Worm (Caenorhabditis elegans) whole organism, late embryonic: ENCODE results near the gene sru-3.
A peak's percentile ranks its signal among the peaks of the same experiment; 100 is the strongest.

Experiments
- C08G9.2 ChIP-seq: sonication (generic microtip); optimal IDR thresholded peaks from 2 replicates; lab custom pipeline; 2016; ENCODE audit warnings: mild to moderate bottlenecking, missing genetic modification characterization, moderate library complexity, missing compliant biosample characterization
- F13H6.1 ChIP-seq: sonication (generic microtip); optimal IDR thresholded peaks from 2 replicates; lab custom pipeline; 2016; ENCODE audit warnings: missing genetic modification characterization, missing compliant biosample characterization
- K09A11.1 ChIP-seq: sonication (generic microtip); optimal IDR thresholded peaks from 2 replicates; lab custom pipeline; 2017; ENCODE audit warnings: antibody characterized with exemption, mild to moderate bottlenecking, missing genetic modification characterization, missing compliant biosample characterization; ENCODE audit not compliant: insufficient read depth
- T23F11.4 ChIP-seq: fragments of 200-800 bp; sonication (Bioruptor generic); optimal IDR thresholded peaks from 2 replicates; lab custom pipeline; 2018; ENCODE audit warnings: mild to moderate bottlenecking, missing genetic modification characterization, missing compliant biosample characterization
- Y22D7AL.16 ChIP-seq: sonication (generic microtip); optimal IDR thresholded peaks from 2 replicates; lab custom pipeline; 2016; ENCODE audit warnings: missing genetic modification characterization, missing compliant biosample characterization
- ahr-1 ChIP-seq: sonication (generic microtip); optimal IDR thresholded peaks from 2 replicates; lab custom pipeline; 2016; ENCODE audit warnings: missing genetic modification characterization, missing compliant biosample characterization
- ceh-18 ChIP-seq: sonication (generic microtip); optimal IDR thresholded peaks from 2 replicates; lab custom pipeline; 2016; ENCODE audit warnings: missing genetic modification characterization, missing compliant biosample characterization
- ceh-2 ChIP-seq: sonication (generic microtip); optimal IDR thresholded peaks from 2 replicates; lab custom pipeline; 2016; ENCODE audit warnings: missing genotype, missing genetic modification characterization, missing compliant biosample characterization
- ceh-34 ChIP-seq: sonication (generic microtip); optimal IDR thresholded peaks from 2 replicates; lab custom pipeline; 2016; ENCODE audit warnings: mild to moderate bottlenecking, missing genetic modification characterization, missing compliant biosample characterization
- ceh-45 ChIP-seq: fragments of 200-800 bp; sonication (Bioruptor generic); IDR thresholded peaks from 2 replicates; pipeline ENCODE4 v1.3.6; 2022; ENCODE audit warnings: missing genetic modification reagents, missing genetic modification characterization, missing compliant biosample characterization
- ceh-48 ChIP-seq: sonication (generic microtip); optimal IDR thresholded peaks from 2 replicates; lab custom pipeline; 2016; ENCODE audit warnings: missing genetic modification characterization, inconsistent platforms, missing compliant biosample characterization
- che-1 ChIP-seq: sonication (generic microtip); optimal IDR thresholded peaks from 2 replicates; lab custom pipeline; 2016; ENCODE audit warnings: mild to moderate bottlenecking, missing genetic modification characterization, missing compliant biosample characterization
- dmd-4 ChIP-seq: sonication (generic microtip); optimal IDR thresholded peaks from 2 replicates; lab custom pipeline; 2016; ENCODE audit warnings: borderline replicate concordance, missing genetic modification characterization, missing compliant biosample characterization
- eyg-1 ChIP-seq: sonication (generic microtip); optimal IDR thresholded peaks from 2 replicates; lab custom pipeline; 2016; ENCODE audit warnings: missing genotype, missing genetic modification characterization, missing compliant biosample characterization
- fax-1 ChIP-seq: sonication (generic microtip); optimal IDR thresholded peaks from 2 replicates; lab custom pipeline; 2016; ENCODE audit warnings: missing genotype, missing genetic modification characterization, missing compliant biosample characterization
- hlh-13 ChIP-seq: fragments of 200-800 bp; sonication (Bioruptor generic); optimal IDR thresholded peaks from 2 replicates; lab custom pipeline; 2018; ENCODE audit warnings: mild to moderate bottlenecking, missing genetic modification characterization, missing compliant biosample characterization
- hlh-15 ChIP-seq: sonication (generic microtip); optimal IDR thresholded peaks from 2 replicates; lab custom pipeline; 2016; ENCODE audit warnings: missing genetic modification characterization, missing compliant biosample characterization
- hlh-30 ChIP-seq: sonication (generic microtip); optimal IDR thresholded peaks from 2 replicates; lab custom pipeline; 2017; ENCODE audit warnings: antibody characterized with exemption, missing genetic modification characterization, missing compliant biosample characterization; ENCODE audit not compliant: insufficient read depth
- hlh-8 ChIP-seq: sonication (generic microtip); optimal IDR thresholded peaks from 2 replicates; lab custom pipeline; 2016; ENCODE audit warnings: missing genotype, missing genetic modification characterization, missing compliant biosample characterization
- lim-6 ChIP-seq: sonication (generic microtip); optimal IDR thresholded peaks from 2 replicates; lab custom pipeline; 2016; ENCODE audit warnings: missing genetic modification characterization, missing compliant biosample characterization
- madf-2 ChIP-seq: sonication (generic microtip); optimal IDR thresholded peaks from 2 replicates; lab custom pipeline; 2017; ENCODE audit warnings: missing genetic modification characterization, missing compliant biosample characterization
- nhr-232 ChIP-seq: sonication (generic microtip); optimal IDR thresholded peaks from 2 replicates; lab custom pipeline; 2016; ENCODE audit warnings: missing genetic modification characterization, missing compliant biosample characterization
- npax-4 ChIP-seq: sonication (generic microtip); optimal IDR thresholded peaks from 2 replicates; lab custom pipeline; 2016; ENCODE audit warnings: missing genetic modification characterization, missing compliant biosample characterization
- odd-2 ChIP-seq: sonication (generic microtip); optimal IDR thresholded peaks from 2 replicates; lab custom pipeline; 2017; ENCODE audit warnings: antibody characterized with exemption, mild to moderate bottlenecking, missing genetic modification characterization, missing compliant biosample characterization
- pag-3 ChIP-seq: sonication (generic microtip); optimal IDR thresholded peaks from 2 replicates; lab custom pipeline; 2016; ENCODE audit warnings: missing compliant biosample characterization, missing genetic modification characterization, borderline replicate concordance
- ref-2 ChIP-seq: sonication (generic microtip); optimal IDR thresholded peaks from 2 replicates; lab custom pipeline; 2016; ENCODE audit warnings: missing genetic modification characterization, missing compliant biosample characterization
- rnt-1 ChIP-seq: sonication (generic microtip); optimal IDR thresholded peaks from 2 replicates; lab custom pipeline; 2016; ENCODE audit warnings: missing genetic modification characterization, missing compliant biosample characterization
- sdc-2 ChIP-seq: sonication (generic microtip); optimal IDR thresholded peaks from 2 replicates; lab custom pipeline; 2016; ENCODE audit warnings: missing genotype, missing genetic modification characterization, missing compliant biosample characterization
- syd-9 ChIP-seq: sonication (generic microtip); optimal IDR thresholded peaks from 2 replicates; lab custom pipeline; 2016; ENCODE audit warnings: mild to moderate bottlenecking, missing genetic modification characterization, moderate library complexity, missing compliant biosample characterization
- tbx-2 ChIP-seq: sonication (generic microtip); optimal IDR thresholded peaks from 2 replicates; lab custom pipeline; 2016; ENCODE audit warnings: missing genetic modification characterization, missing compliant biosample characterization
- tbx-7 ChIP-seq: sonication (generic microtip); optimal IDR thresholded peaks from 2 replicates; lab custom pipeline; 2016; ENCODE audit warnings: missing genotype, missing genetic modification characterization, missing compliant biosample characterization
- unc-3 ChIP-seq, 2 experiments: fragments of 200-800 bp in 1 of 2; sonication (Bioruptor generic) in 1 of 2; sonication (generic microtip) in 1 of 2; conservative IDR thresholded peaks in 1 of 2; optimal IDR thresholded peaks in 1 of 2; 2 replicates each; pipeline versions ENCODE4 v1.3.6 to Lab custom; 2016 to 2022; ENCODE audit warnings: missing compliant biosample characterization in 2 of 2, missing genetic modification characterization in 2 of 2, missing genetic modification reagents in 1 of 2
- unc-42 ChIP-seq: sonication (generic microtip); optimal IDR thresholded peaks from 2 replicates; lab custom pipeline; 2016; ENCODE audit warnings: missing genotype, missing genetic modification characterization, missing compliant biosample characterization

The sru-3 gene

DNA sequence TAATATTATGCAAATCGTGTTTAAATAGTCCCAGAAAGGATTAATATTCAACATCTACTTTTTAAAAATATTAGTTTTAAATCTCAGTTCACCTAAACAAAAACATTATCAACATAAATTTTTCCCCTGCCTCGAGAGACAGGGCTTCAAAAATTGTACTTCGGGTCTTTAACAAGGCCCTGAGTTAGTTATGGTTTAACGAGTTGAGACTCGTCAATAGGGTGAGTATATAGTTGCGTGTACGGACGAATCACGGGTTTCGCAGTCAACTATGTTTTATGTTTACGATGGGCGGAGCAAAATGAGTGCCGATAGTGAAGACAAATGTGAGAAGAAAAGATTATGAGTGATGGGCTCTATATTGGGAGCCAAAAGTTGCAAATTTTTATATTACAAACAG lies 15.2 kb downstream of the sru-3 start:
- no peak for TF ChIP-seq odd-2 (tag; lab: Kevin White, UChicago)
- no peak for TF ChIP-seq K09A11.1 (tag; lab: Kevin White, UChicago)
- TF ChIP-seq tbx-7 (tag; lab: Kevin White, UChicago), result no peak
- TF ChIP-seq lim-6 (tag; lab: Kevin White, UChicago), result no peak
- TF ChIP-seq madf-2, result no peak
- no peak for TF ChIP-seq dmd-4 (tag; lab: Kevin White, UChicago)
- no peak for TF ChIP-seq ceh-2
- TF ChIP-seq syd-9 (tag; lab: Kevin White, UChicago), result no peak
- no peak for TF ChIP-seq npax-4 (tag; lab: Kevin White, UChicago)
- no peak for TF ChIP-seq ceh-34 (tag; lab: Kevin White, UChicago)
- no peak for TF ChIP-seq eyg-1
- TF ChIP-seq sdc-2, result no peak
- no peak for TF ChIP-seq unc-42
- TF ChIP-seq ref-2 (tag; lab: Kevin White, UChicago), result no peak
- no peak for TF ChIP-seq ceh-48 (tag; lab: Kevin White, UChicago)
- TF ChIP-seq tbx-2, result no peak
- no peak for TF ChIP-seq hlh-8 (tag; lab: Kevin White, UChicago)

- TF ChIP-seq F13H6.1 (no peak), ceh-45 (GFP tag; lab: Robert Waterston, UW) (no peak), fax-1 (no peak)
Observed at ce11 chrIV:9512836-9513235, 16.4 kb downstream of the sru-3 start, which contains the start of gene C33A12.3. Gene C33A12.3 (minus strand): TSS chrIV:9513002.

DNA sequence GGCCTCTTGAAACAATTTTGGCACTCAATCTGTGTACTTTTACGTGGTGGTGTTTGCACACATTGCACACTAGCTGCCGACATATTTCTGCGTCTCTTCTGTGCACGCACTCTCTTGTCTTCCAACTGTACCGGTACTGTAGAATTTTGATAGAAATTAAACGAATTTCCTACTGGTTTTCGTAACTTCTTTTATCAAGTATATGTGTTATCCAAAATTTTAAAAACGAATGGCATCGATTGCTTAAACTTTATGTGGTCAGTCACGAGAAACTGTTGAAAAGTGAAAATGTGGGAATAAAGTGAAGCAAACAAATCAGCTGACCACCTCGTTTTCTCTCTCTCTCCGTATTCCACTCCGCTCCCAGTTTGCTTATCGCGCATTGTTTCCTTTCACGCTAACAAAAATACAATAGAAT lies 17.0 kb downstream of the sru-3 start:
- TF ChIP-seq madf-2, result no peak
- TF ChIP-seq rnt-1 (tag; lab: Kevin White, UChicago), result peak; percentile 15
- TF ChIP-seq hlh-30 (tag; lab: Kevin White, UChicago), result peak; percentile 76

DNA sequence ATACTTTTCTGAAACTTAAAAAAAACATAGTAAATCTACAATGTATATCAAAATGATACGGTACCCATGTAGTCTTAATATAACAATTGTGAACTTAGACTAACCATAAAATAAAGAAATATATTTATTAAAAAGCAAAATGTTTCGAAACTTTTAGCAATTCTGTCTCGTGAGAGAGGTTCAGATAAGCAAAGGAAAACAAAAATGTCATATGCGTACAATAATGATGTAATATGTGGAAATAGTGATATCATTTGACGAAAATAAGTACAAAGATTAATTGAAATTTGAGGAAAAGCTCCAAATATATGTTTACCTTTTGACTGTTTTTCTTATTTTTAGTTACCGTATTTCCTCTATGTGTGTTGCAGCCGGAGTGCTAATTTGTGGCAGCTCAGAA lies 17.7 kb downstream of the sru-3 start:
- no peak for TF ChIP-seq hlh-30 (tag; lab: Kevin White, UChicago)
- TF ChIP-seq T23F11.4 (GFP tag; lab: Kevin White, UChicago), result no peak
- TF ChIP-seq unc-3 (GFP tag; conservative IDR thresholded peaks at IDR 0.05; lab: Robert Waterston, UW), result no peak
- TF ChIP-seq unc-3 (tag; optimal IDR thresholded peaks at IDR 0.05; lab: Kevin White, UChicago), result no peak
- no peak for TF ChIP-seq pag-3
- no peak for TF ChIP-seq hlh-13 (GFP tag; lab: Kevin White, UChicago)
- TF ChIP-seq nhr-232 (tag; lab: Kevin White, UChicago), result no peak
- TF ChIP-seq Y22D7AL.16 (tag; lab: Kevin White, UChicago), result no peak
- TF ChIP-seq ahr-1, result no peak
- TF ChIP-seq C08G9.2 (tag; lab: Kevin White, UChicago), result no peak
- no peak for TF ChIP-seq ceh-48 (tag; lab: Kevin White, UChicago)
- TF ChIP-seq hlh-15, result no peak
- no peak for TF ChIP-seq ceh-18 (tag; lab: Kevin White, UChicago)
- TF ChIP-seq tbx-2, result no peak

DNA sequence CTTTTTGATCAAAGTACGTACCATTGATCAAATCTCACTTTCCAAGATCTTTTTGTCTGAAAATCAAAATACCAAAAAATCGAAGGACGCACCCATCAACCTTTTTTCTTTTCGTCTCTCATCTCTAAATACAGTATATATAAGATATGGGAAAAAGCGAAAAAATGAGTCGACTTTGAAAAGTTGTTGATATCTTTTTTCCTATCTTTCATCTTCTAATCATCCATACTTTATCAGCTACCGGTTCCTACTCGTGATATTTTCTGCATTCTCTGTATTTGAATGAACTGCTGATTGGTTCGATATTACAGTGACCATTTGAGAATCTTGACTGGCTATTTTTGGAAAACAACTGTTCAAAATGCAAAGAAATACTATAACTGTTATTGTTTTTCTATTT lies 20.4 kb downstream of the sru-3 start, which contains the start of gene C33A12.19:
TSS of gene C33A12.19 (plus strand) at position 169 of the 400 bp plus-strand sequence.
- TF ChIP-seq che-1, result no peak
- TF ChIP-seq madf-2, result no peak

- TF ChIP-seq unc-3 (GFP tag; conservative IDR thresholded peaks at IDR 0.05; lab: Robert Waterston, UW) (no peak), unc-3 (tag; optimal IDR thresholded peaks at IDR 0.05; lab: Kevin White, UChicago) (no peak), unc-42 (no peak), K09A11.1 (tag; lab: Kevin White, UChicago) (no peak), che-1 (no peak), ceh-2 (no peak), Y22D7AL.16 (tag; lab: Kevin White, UChicago) (no peak), lim-6 (tag; lab: Kevin White, UChicago) (no peak)
- TF ChIP-seq, all 69 proteins: peak for 0
Observed at ce11 chrIV:9518608-9519007, 22.2 kb downstream of the sru-3 start, which contains the start of gene nlp-35. Gene nlp-35 (minus strand): TSS chrIV:9518926.
